Fruit fly (Drosophila melanogaster): Measurements from ENCODE around the gene CG43658.
A peak's percentile ranks its signal among the peaks of the same experiment; 100 is the strongest.

CG43658 gene

DNA sequence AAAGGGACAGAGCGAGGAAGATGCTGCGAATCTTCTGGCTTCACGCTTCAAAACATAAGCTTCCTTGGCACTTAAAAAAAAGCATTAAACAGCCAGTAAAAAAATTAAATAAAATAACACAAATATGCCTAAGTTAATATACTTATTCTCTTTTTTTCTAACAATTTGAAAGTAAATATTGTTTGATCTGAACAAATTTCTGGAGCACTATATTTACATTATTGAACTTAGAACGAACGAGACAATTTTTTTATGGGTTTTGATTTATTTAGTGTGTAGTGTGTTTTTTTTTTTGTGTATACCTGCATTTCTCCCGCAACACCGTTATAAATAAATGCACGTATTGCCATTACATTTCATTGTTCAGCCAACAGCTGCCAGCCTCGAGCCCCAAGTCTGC, 15.4 kb downstream of the CG43658 start:
- TF ChIP-seq CG14655 (GFP tag; optimal IDR thresholded peaks at IDR 0.05) = peak; percentile 4
- TF ChIP-seq Snoo (tag; optimal IDR thresholded peaks at IDR 0.05) = peak; percentile 41
- TF ChIP-seq CG8159 (tag; optimal IDR thresholded peaks at IDR 0.05) = peak; percentile 35
- TF ChIP-seq CG34367 (tag; optimal IDR thresholded peaks at IDR 0.05) = no peak

DNA sequence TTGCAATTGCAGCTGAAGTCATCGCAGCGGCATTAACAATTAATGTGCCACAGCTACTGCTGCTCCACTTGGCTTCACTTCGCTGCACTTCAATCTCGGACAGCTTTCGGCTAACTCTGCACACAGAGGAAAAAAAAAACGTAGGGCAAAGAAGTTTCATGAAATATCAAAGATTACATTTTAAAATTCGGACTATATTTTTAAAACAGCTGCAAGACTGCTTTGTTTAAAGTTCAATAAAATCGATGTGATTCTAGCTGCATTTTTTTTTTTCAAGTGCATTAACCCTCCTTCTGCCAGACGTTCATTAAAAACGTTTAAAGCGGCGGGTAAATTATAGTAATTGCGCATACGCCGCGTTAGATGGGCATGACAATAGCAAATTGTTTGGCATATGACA, 16.6 kb downstream of the CG43658 start:
- TF ChIP-seq CG13204 (GFP tag; optimal IDR thresholded peaks at IDR 0.05) = no peak
- TF ChIP-seq CG14655 (GFP tag; optimal IDR thresholded peaks at IDR 0.05) = peak; percentile 44
- TF ChIP-seq Ets98B (GFP tag; IDR thresholded peaks at IDR 0.05) = peak; percentile 22; the same call in 1 of the 2 replicates
- TF ChIP-seq CG32121 (GFP tag; IDR thresholded peaks at IDR 0.05) = 0 out of 2 replicates have a peak, but pooled peaks have one; percentile 11
- no peak for TF ChIP-seq CG15710 (tag; optimal IDR thresholded peaks at IDR 0.05)
- 0 out of 3 replicates have a peak, but pooled peaks have one; percentile 35 for TF ChIP-seq fd96Ca (GFP tag; IDR thresholded peaks at IDR 0.05)
- peak; percentile 32 for TF ChIP-seq CG8301 (tag; optimal IDR thresholded peaks at IDR 0.05)
- no peak for TF ChIP-seq CG12605 (GFP tag; IDR thresholded peaks at IDR 0.05)
- peak; percentile 11 for TF ChIP-seq Pif1A (GFP tag; optimal IDR thresholded peaks at IDR 0.05)
- no peak for TF ChIP-seq rn (GFP tag; IDR thresholded peaks at IDR 0.05)
- no peak for TF ChIP-seq Snoo (tag; optimal IDR thresholded peaks at IDR 0.05)
- TF ChIP-seq EcR (GFP tag; optimal IDR thresholded peaks at IDR 0.05) = no peak
- peak; percentile 71; the same call in 2 of the 3 replicates for TF ChIP-seq CG4496 (GFP tag; IDR thresholded peaks at IDR 0.05)

DNA sequence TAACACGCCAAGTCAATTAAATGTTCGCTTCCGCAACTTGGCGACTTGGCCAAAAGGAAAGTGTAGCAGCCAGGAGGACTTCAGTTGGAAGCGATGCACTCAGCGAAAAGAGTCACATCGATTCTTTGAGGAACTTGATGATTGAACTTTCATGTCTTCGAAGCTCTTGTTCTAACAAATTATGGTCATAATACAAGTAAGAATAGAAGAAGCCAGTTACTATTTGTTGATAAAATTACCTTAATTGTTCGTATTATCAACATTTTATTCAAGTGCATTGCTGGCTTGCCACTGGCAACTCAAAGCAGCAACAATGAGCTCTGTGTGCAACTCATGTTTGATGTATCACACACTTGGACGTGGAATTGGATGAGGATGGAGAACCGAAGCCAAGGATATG, 17.7 kb downstream of the CG43658 start:
- TF ChIP-seq CG9948 (tag; optimal IDR thresholded peaks at IDR 0.05) (peak; percentile 78), EcR (GFP tag; optimal IDR thresholded peaks at IDR 0.05) (no peak), CG10348 (GFP tag; IDR thresholded peaks at IDR 0.05) (no peak), Ets98B (GFP tag; IDR thresholded peaks at IDR 0.05) (peak; percentile 75), Snoo (tag; optimal IDR thresholded peaks at IDR 0.05) (peak; percentile 45), CG12605 (GFP tag; IDR thresholded peaks at IDR 0.05) (peak; percentile 63), fd96Ca (GFP tag; IDR thresholded peaks at IDR 0.05) (peak; percentile 58; the same call in 2 of the 3 replicates), D1 (tag; optimal IDR thresholded peaks at IDR 0.05) (no peak), Pif1B (GFP tag; optimal IDR thresholded peaks at IDR 0.05) (peak; percentile 41), CG13204 (GFP tag; optimal IDR thresholded peaks at IDR 0.05) (peak; percentile 30), CG4496 (GFP tag; IDR thresholded peaks at IDR 0.05) (peak; percentile 76), CG32121 (GFP tag; IDR thresholded peaks at IDR 0.05) (peak; percentile 44; the same call in 1 of the 2 replicates), CG14655 (GFP tag; optimal IDR thresholded peaks at IDR 0.05) (peak; percentile 78), CG8301 (tag; optimal IDR thresholded peaks at IDR 0.05) (peak; percentile 73), CG15710 (tag; optimal IDR thresholded peaks at IDR 0.05) (peak; percentile 79), CG17806 (tag; optimal IDR thresholded peaks at IDR 0.05) (peak; percentile 80), CG34367 (tag; optimal IDR thresholded peaks at IDR 0.05) (peak; percentile 87), CG8159 (tag; optimal IDR thresholded peaks at IDR 0.05) (peak; percentile 79), rn (GFP tag; IDR thresholded peaks at IDR 0.05) (peak; percentile 52), gl (tag; optimal IDR thresholded peaks at IDR 0.05) (peak; percentile 17), Pif1A (GFP tag; optimal IDR thresholded peaks at IDR 0.05) (peak; percentile 68)

DNA sequence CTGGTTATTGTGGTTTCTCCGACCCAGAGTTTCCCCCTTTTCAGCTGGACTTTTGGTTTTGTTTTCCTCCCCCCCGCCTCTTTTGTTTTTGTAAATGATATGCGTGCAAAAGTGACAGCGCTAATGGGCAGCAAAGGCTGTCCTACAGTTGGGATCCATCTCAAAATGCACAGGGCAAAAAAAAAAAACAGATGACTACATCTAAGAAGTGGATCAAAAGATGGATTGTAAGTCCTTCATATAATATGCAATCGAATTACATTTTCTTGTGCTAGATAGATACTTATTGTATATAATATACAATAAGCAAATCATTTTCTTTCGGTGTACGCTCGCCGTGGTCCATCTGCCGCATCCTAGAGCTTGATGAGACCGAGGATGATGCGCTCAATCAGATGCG, 18.3 kb downstream of the CG43658 start:
- TF ChIP-seq EcR (GFP tag; optimal IDR thresholded peaks at IDR 0.05) (no peak), CG10348 (GFP tag; IDR thresholded peaks at IDR 0.05) (no peak), CG4496 (GFP tag; IDR thresholded peaks at IDR 0.05) (no peak), fd96Ca (GFP tag; IDR thresholded peaks at IDR 0.05) (0 out of 3 replicates have a peak, but pooled peaks have one; percentile 27), Snoo (tag; optimal IDR thresholded peaks at IDR 0.05) (peak; percentile 35), CG13204 (GFP tag; optimal IDR thresholded peaks at IDR 0.05) (no peak), CG17806 (tag; optimal IDR thresholded peaks at IDR 0.05) (peak; percentile 75), CG8159 (tag; optimal IDR thresholded peaks at IDR 0.05) (peak; percentile 77), Ets98B (GFP tag; IDR thresholded peaks at IDR 0.05) (no peak), CG8301 (tag; optimal IDR thresholded peaks at IDR 0.05) (peak; percentile 17), D1 (tag; optimal IDR thresholded peaks at IDR 0.05) (peak; percentile 26), CG32121 (GFP tag; IDR thresholded peaks at IDR 0.05) (no peak), CG12605 (GFP tag; IDR thresholded peaks at IDR 0.05) (0 out of 2 replicates have a peak, but pooled peaks have one; percentile 30), CG34367 (tag; optimal IDR thresholded peaks at IDR 0.05) (peak; percentile 71), Pif1A (GFP tag; optimal IDR thresholded peaks at IDR 0.05) (peak; percentile 73), CG15710 (tag; optimal IDR thresholded peaks at IDR 0.05) (peak; percentile 71), CG9948 (tag; optimal IDR thresholded peaks at IDR 0.05) (peak; percentile 67), Pif1B (GFP tag; optimal IDR thresholded peaks at IDR 0.05) (peak; percentile 71), gl (tag; optimal IDR thresholded peaks at IDR 0.05) (peak; percentile 48), CG14655 (GFP tag; optimal IDR thresholded peaks at IDR 0.05) (peak; percentile 19), rn (GFP tag; IDR thresholded peaks at IDR 0.05) (0 out of 2 replicates have a peak, but pooled peaks have one; percentile 32)

DNA sequence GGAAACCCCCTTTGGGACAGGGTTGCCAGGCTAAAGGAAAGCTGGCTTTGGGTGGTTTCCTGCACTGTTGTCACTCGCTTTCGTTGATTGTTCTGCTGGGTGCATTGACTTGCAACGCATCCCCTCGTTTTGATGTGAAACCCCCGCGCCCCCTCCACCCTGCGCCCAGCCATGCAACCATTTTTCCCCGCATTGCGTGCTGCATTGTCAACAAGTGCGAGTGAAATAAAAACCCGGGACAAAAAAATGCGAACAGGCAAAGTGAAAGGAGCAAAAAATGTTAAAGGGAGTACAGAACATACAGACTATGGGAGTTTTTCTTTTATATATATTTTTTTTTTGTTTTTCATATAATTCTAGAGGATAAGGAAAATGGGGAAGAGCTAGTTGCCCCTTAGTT, 22.6 kb downstream of the CG43658 start:
- TF ChIP-seq EcR (GFP tag; optimal IDR thresholded peaks at IDR 0.05) (peak; percentile 81), fd96Ca (GFP tag; IDR thresholded peaks at IDR 0.05) (no peak)

DNA sequence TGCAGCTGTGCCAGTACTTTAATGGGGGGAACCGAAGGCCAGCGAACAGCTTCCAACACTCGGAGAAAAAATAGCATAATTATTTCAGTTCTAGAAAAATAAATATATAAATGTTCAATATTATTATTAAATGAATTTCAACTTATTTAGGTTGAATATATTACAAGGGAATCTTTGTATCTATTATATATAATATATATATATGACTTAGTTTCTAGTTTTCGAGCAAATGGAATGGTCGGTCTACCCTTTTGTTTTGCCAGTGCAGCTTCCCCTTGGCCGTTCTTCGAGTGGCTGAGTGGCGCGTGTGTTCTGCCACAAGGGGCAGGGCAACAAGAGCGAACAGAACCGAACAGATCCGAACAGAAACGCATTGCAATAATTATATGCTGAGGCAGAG, 23.7 kb downstream of the CG43658 start:
- TF ChIP-seq gl (tag; optimal IDR thresholded peaks at IDR 0.05) (no peak), CG34367 (tag; optimal IDR thresholded peaks at IDR 0.05) (peak; percentile 52), D1 (tag; optimal IDR thresholded peaks at IDR 0.05) (peak; percentile 55), CG4496 (GFP tag; IDR thresholded peaks at IDR 0.05) (peak; percentile 29; the same call in 1 of the 3 replicates), Ets98B (GFP tag; IDR thresholded peaks at IDR 0.05) (peak; percentile 18; the same call in 1 of the 2 replicates), CG8159 (tag; optimal IDR thresholded peaks at IDR 0.05) (peak; percentile 78), CG15710 (tag; optimal IDR thresholded peaks at IDR 0.05) (peak; percentile 72), CG8301 (tag; optimal IDR thresholded peaks at IDR 0.05) (peak; percentile 33), CG10348 (GFP tag; IDR thresholded peaks at IDR 0.05) (no peak), rn (GFP tag; IDR thresholded peaks at IDR 0.05) (no peak), CG32121 (GFP tag; IDR thresholded peaks at IDR 0.05) (no peak), CG14655 (GFP tag; optimal IDR thresholded peaks at IDR 0.05) (peak; percentile 66), CG9948 (tag; optimal IDR thresholded peaks at IDR 0.05) (peak; percentile 64), CG13204 (GFP tag; optimal IDR thresholded peaks at IDR 0.05) (peak; percentile 38), Snoo (tag; optimal IDR thresholded peaks at IDR 0.05) (peak; percentile 32), Pif1B (GFP tag; optimal IDR thresholded peaks at IDR 0.05) (peak; percentile 29), EcR (GFP tag; optimal IDR thresholded peaks at IDR 0.05) (no peak), Pif1A (GFP tag; optimal IDR thresholded peaks at IDR 0.05) (peak; percentile 30), fd96Ca (GFP tag; IDR thresholded peaks at IDR 0.05) (no peak; the same call in 2 of the 3 replicates), CG17806 (tag; optimal IDR thresholded peaks at IDR 0.05) (peak; percentile 75), CG12605 (GFP tag; IDR thresholded peaks at IDR 0.05) (no peak)
